Fruit fly (Drosophila melanogaster): ENCODE data around the gene sni.

Gene sni

dm6 chrX:8251268-8251996 is 7.6 kb upstream of the sni start, which contains the start of gene ND-75:
TSS of gene ND-75 (minus strand) at chrX:8251687.
- peak; percentile 82 for TF ChIP-seq Myc (optimal IDR thresholded peaks at IDR 0.05)
- no peak for TF ChIP-seq foxo (GFP tag; optimal IDR thresholded peaks at IDR 0.05)

- TF ChIP-seq Dfd (GFP tag; optimal IDR thresholded peaks at IDR 0.05) (no peak), psq (GFP tag; optimal IDR thresholded peaks at IDR 0.05) (peak; percentile 96)
These were observed 565 bp downstream of the sni start for dm6 chrX:8243251-8243650.

dm6 chrX:8242298-8242697 is 1.5 kb downstream of the sni start, which contains the start of gene Trxr1:
TSS of gene Trxr1 (plus strand) at chrX:8242528.
- TF ChIP-seq dl (GFP tag; optimal IDR thresholded peaks at IDR 0.05; ENCODE audit: insufficient read depth in 1 of 2, partially characterized antibody in 2 of 2), result no peak
- no peak for TF ChIP-seq pan (optimal IDR thresholded peaks at IDR 0.05)
- TF ChIP-seq rgr (GFP tag; optimal IDR thresholded peaks at IDR 0.05), result peak; percentile 35
- no peak for TF ChIP-seq foxo (GFP tag; optimal IDR thresholded peaks at IDR 0.05)
- no peak for TF ChIP-seq brk (GFP tag; optimal IDR thresholded peaks at IDR 0.05)
- no peak for TF ChIP-seq HLH106 (tag; optimal IDR thresholded peaks at IDR 0.05)
- TF ChIP-seq N (GFP tag; optimal IDR thresholded peaks at IDR 0.05), result no peak
- TF ChIP-seq tai (GFP tag; optimal IDR thresholded peaks at IDR 0.05), result no peak
- TF ChIP-seq woc (GFP tag; optimal IDR thresholded peaks at IDR 0.05), result no peak
- TF ChIP-seq Rel (GFP tag; optimal IDR thresholded peaks at IDR 0.05), result no peak
- TF ChIP-seq Rel (tag; optimal IDR thresholded peaks at IDR 0.05), result peak; percentile 33
- TF ChIP-seq Sp1 (GFP tag; optimal IDR thresholded peaks at IDR 0.05), result peak; percentile 47
- TF ChIP-seq psq (GFP tag; optimal IDR thresholded peaks at IDR 0.05), result peak; percentile 91
- TF ChIP-seq Dfd (GFP tag; optimal IDR thresholded peaks at IDR 0.05), result no peak
- peak; percentile 12 for TF ChIP-seq h (GFP tag; optimal IDR thresholded peaks at IDR 0.05)

- no peak for TF ChIP-seq CrebA (GFP tag; optimal IDR thresholded peaks at IDR 0.05; ENCODE audit: borderline replicate concordance)
- peak; percentile 37 for TF ChIP-seq sage (GFP tag; optimal IDR thresholded peaks at IDR 0.05)
- no peak for TF ChIP-seq psq (GFP tag; optimal IDR thresholded peaks at IDR 0.05)
These were observed 3.4 kb downstream of the sni start, which contains the start of gene CG2147 for dm6 chrX:8240431-8240830. TSS of gene CG2147 (plus strand) at chrX:8240684.

dm6 chrX:8233915-8234565 is 9.8 kb downstream of the sni start:
- TF ChIP-seq Hr78 (GFP tag; optimal IDR thresholded peaks at IDR 0.05) (no peak), Hnf4 (GFP tag; optimal IDR thresholded peaks at IDR 0.05) (no peak), Mio (GFP tag; optimal IDR thresholded peaks at IDR 0.05) (no peak), dl (GFP tag; optimal IDR thresholded peaks at IDR 0.05; ENCODE audit: insufficient read depth in 1 of 2, partially characterized antibody in 2 of 2) (no peak), Dfd (GFP tag; optimal IDR thresholded peaks at IDR 0.05) (no peak), Sp1 (GFP tag; optimal IDR thresholded peaks at IDR 0.05) (no peak), woc (GFP tag; optimal IDR thresholded peaks at IDR 0.05) (no peak), sv (GFP tag; optimal IDR thresholded peaks at IDR 0.05) (no peak), lola (GFP tag; optimal IDR thresholded peaks at IDR 0.05) (no peak), Myc (optimal IDR thresholded peaks at IDR 0.05) (no peak), sage (GFP tag; optimal IDR thresholded peaks at IDR 0.05) (no peak), Rel (GFP tag; optimal IDR thresholded peaks at IDR 0.05) (no peak), Rel (tag; optimal IDR thresholded peaks at IDR 0.05) (no peak), rgr (GFP tag; optimal IDR thresholded peaks at IDR 0.05) (no peak), CG9705 (GFP tag; optimal IDR thresholded peaks at IDR 0.05) (no peak), Jra (GFP tag; optimal IDR thresholded peaks at IDR 0.05) (no peak), GATAd (GFP tag; optimal IDR thresholded peaks at IDR 0.05) (no peak), OdsH (GFP tag; optimal IDR thresholded peaks at IDR 0.05) (no peak), CG32264 (GFP tag; optimal IDR thresholded peaks at IDR 0.05) (no peak), tai (GFP tag; optimal IDR thresholded peaks at IDR 0.05) (no peak)

dm6 chrX:8233167-8233566 is 10.6 kb downstream of the sni start:
- TF ChIP-seq jim (GFP tag; optimal IDR thresholded peaks at IDR 0.05) (no peak), Hr83 (GFP tag; optimal IDR thresholded peaks at IDR 0.05; ENCODE audit: poor library complexity, severe bottlenecking) (peak; percentile 20), dsf (GFP tag; optimal IDR thresholded peaks at IDR 0.05; ENCODE audit: borderline replicate concordance) (no peak), pan (optimal IDR thresholded peaks at IDR 0.05) (no peak), N (GFP tag; optimal IDR thresholded peaks at IDR 0.05) (no peak), Dif (GFP tag; optimal IDR thresholded peaks at IDR 0.05; ENCODE audit: partially characterized antibody) (no peak), foxo (GFP tag; optimal IDR thresholded peaks at IDR 0.05) (peak in 1 of 2 experiments; percentile 76), HLH106 (tag; optimal IDR thresholded peaks at IDR 0.05) (peak; percentile 31), GATAd (GFP tag; optimal IDR thresholded peaks at IDR 0.05) (no peak), fru (GFP tag; optimal IDR thresholded peaks at IDR 0.05) (peak; percentile 75), br (GFP tag; optimal IDR thresholded peaks at IDR 0.05) (peak; percentile 57), h (GFP tag; optimal IDR thresholded peaks at IDR 0.05) (peak; percentile 72), Rel (GFP tag; optimal IDR thresholded peaks at IDR 0.05) (no peak), Rel (tag; optimal IDR thresholded peaks at IDR 0.05) (peak; percentile 24), Hnf4 (GFP tag; optimal IDR thresholded peaks at IDR 0.05) (peak; percentile 71), ey (GFP tag; optimal IDR thresholded peaks at IDR 0.05) (peak; percentile 63), Mio (GFP tag; optimal IDR thresholded peaks at IDR 0.05) (no peak), lola (GFP tag; optimal IDR thresholded peaks at IDR 0.05) (no peak), Sp1 (GFP tag; optimal IDR thresholded peaks at IDR 0.05) (peak; percentile 42), Abd-B (GFP tag; optimal IDR thresholded peaks at IDR 0.05) (no peak), brk (GFP tag; optimal IDR thresholded peaks at IDR 0.05) (no peak), Dfd (GFP tag; optimal IDR thresholded peaks at IDR 0.05) (no peak), Myc (optimal IDR thresholded peaks at IDR 0.05) (no peak)
